Fruit fly (Drosophila melanogaster) whole organism, embryonic: ENCODE data around the gene CG7714.

ENCODE experiments used
- Bteb2 ChIP-seq: fragments of 200-800 bp; sonication (Bioruptor generic); optimal IDR thresholded peaks from 2 replicates; lab custom pipeline; 2016; ENCODE audit warnings: missing biosample characterization, missing genetic modification characterization
- CG10366 ChIP-seq: fragments of 200-800 bp; sonication (Bioruptor generic); IDR thresholded peaks from 2 replicates; pipeline ENCODE4 v1.3.6; 2022; ENCODE audit warnings: missing biosample characterization, missing genetic modification characterization
- CG16779 ChIP-seq: fragments of 200-800 bp; sonication (Bioruptor generic); IDR thresholded peaks from 2 replicates; pipeline ENCODE4 v1.3.6; 2022; ENCODE audit warnings: missing biosample characterization, missing genetic modification characterization
- CG16813 ChIP-seq: fragments of 200-800 bp; sonication (Bioruptor generic); IDR thresholded peaks from 3 replicates; pipeline ENCODE4 v1.3.6; 2022; ENCODE audit warnings: missing biosample characterization, missing genetic modification characterization; ENCODE audit not compliant: partially characterized antibody
- CG16863 ChIP-seq: fragments of 200-800 bp; sonication (Bioruptor generic); optimal IDR thresholded peaks from 3 replicates; lab custom pipeline; 2016; ENCODE audit warnings: missing biosample characterization, missing genetic modification characterization
- CG1832 ChIP-seq: fragments of 200-800 bp; sonication (Bioruptor generic); optimal IDR thresholded peaks from 2 replicates; lab custom pipeline; 2017; ENCODE audit warnings: missing biosample characterization, mild to moderate bottlenecking, missing genetic modification characterization, inconsistent platforms
- CG2129 ChIP-seq: fragments of 200-800 bp; sonication (Bioruptor generic); IDR thresholded peaks from 2 replicates; pipeline ENCODE4 v1.3.6; 2022; ENCODE audit warnings: missing biosample characterization, missing genetic modification characterization; ENCODE audit not compliant: partially characterized antibody
- CG2199 ChIP-seq: fragments of 200-800 bp; sonication (Bioruptor generic); IDR thresholded peaks from 3 replicates; pipeline ENCODE4 v1.3.6; 2022; ENCODE audit warnings: missing biosample characterization, missing genetic modification characterization
- CG3163 ChIP-seq: fragments of 200-800 bp; sonication (Bioruptor generic); optimal IDR thresholded peaks from 3 replicates; lab custom pipeline; 2016; ENCODE audit warnings: missing biosample characterization, missing genetic modification characterization
- CG32767 ChIP-seq: fragments of 200-800 bp; sonication (Bioruptor generic); IDR thresholded peaks from 2 replicates; pipeline ENCODE4 v1.3.6; 2022; ENCODE audit warnings: missing biosample characterization, missing genetic modification characterization
- CG32772 ChIP-seq: fragments of 200-800 bp; sonication (Bioruptor generic); IDR thresholded peaks from 2 replicates; pipeline ENCODE4 v1.3.6; 2022; ENCODE audit warnings: missing biosample characterization, missing genetic modification characterization
- CG3847 ChIP-seq: fragments of 200-800 bp; sonication (Bioruptor generic); IDR thresholded peaks from 2 replicates; pipeline ENCODE4 v1.3.6; 2022; ENCODE audit warnings: missing biosample characterization, missing genetic modification characterization
- CHES-1-like ChIP-seq: fragments of 200-800 bp; sonication (Bioruptor generic); optimal IDR thresholded peaks from 2 replicates; lab custom pipeline; 2016; ENCODE audit warnings: missing biosample characterization, missing genetic modification characterization
- D19B ChIP-seq: fragments of 200-800 bp; sonication (Bioruptor generic); optimal IDR thresholded peaks from 2 replicates; lab custom pipeline; 2017; ENCODE audit warnings: missing biosample characterization, mild to moderate bottlenecking, missing genetic modification characterization
- Deaf1 ChIP-seq: fragments of 200-800 bp; optimal IDR thresholded peaks from 3 replicates; lab custom pipeline; 2019; ENCODE audit warnings: missing biosample characterization, mild to moderate bottlenecking, missing genetic modification characterization, moderate library complexity
- E2f2 ChIP-seq: fragments of 200-800 bp; sonication (Bioruptor generic); IDR thresholded peaks from 2 replicates; pipeline ENCODE4 v1.3.6; 2022; ENCODE audit warnings: missing biosample characterization, missing genetic modification characterization
- ERR ChIP-seq: fragments of 200-800 bp; sonication (Bioruptor generic); optimal IDR thresholded peaks from 2 replicates; lab custom pipeline; 2016; ENCODE audit warnings: missing biosample characterization, missing genetic modification characterization
- Ets65A ChIP-seq: fragments of 200-800 bp; sonication (Bioruptor generic); peaks from one replicate; lab custom pipeline; 2016; ENCODE audit warnings: missing biosample characterization, missing genetic modification characterization
- Gug ChIP-seq: fragments of 200-800 bp; sonication (Bioruptor generic); IDR thresholded peaks from 4 replicates; pipeline ENCODE4 v1.3.6; 2022; ENCODE audit warnings: missing biosample characterization, missing genetic modification characterization
- HLH3B ChIP-seq: fragments of 200-800 bp; sonication (Bioruptor generic); IDR thresholded peaks from 2 replicates; pipeline ENCODE4 v1.3.6; 2022; ENCODE audit warnings: missing biosample characterization, missing genetic modification characterization
- HLH4C ChIP-seq: fragments of 200-800 bp; sonication (Bioruptor generic); IDR thresholded peaks from 3 replicates; pipeline ENCODE4 v1.3.6; 2022; ENCODE audit warnings: missing biosample characterization, missing genetic modification characterization; ENCODE audit not compliant: partially characterized antibody
- Hey ChIP-seq: fragments of 200-800 bp; sonication (Bioruptor generic); optimal IDR thresholded peaks from 3 replicates; lab custom pipeline; 2018; ENCODE audit warnings: missing biosample characterization, mild to moderate bottlenecking, missing genetic modification characterization
- Hr39 ChIP-seq: fragments of >200 bp; optimal IDR thresholded peaks from 2 replicates; lab custom pipeline; 2017
- Lhr ChIP-seq: fragments of 200-800 bp; sonication (Bioruptor generic); optimal IDR thresholded peaks from 3 replicates; lab custom pipeline; 2017; ENCODE audit warnings: mild to moderate bottlenecking, missing biosample characterization, missing genetic modification reagents, missing genetic modification characterization
- Ssrp ChIP-seq: fragments of 200-800 bp; sonication (Bioruptor generic); optimal IDR thresholded peaks from 2 replicates; lab custom pipeline; 2018; ENCODE audit warnings: missing biosample characterization, mild to moderate bottlenecking, missing genetic modification characterization, moderate library complexity
- TFAM ChIP-seq: fragments of 200-800 bp; sonication (Bioruptor generic); optimal IDR thresholded peaks from 2 replicates; lab custom pipeline; 2017; ENCODE audit warnings: missing biosample characterization, missing genetic modification characterization, inconsistent platforms
- Usf ChIP-seq: fragments of 200-800 bp; sonication (Bioruptor generic); optimal IDR thresholded peaks from 2 replicates; lab custom pipeline; 2017; ENCODE audit warnings: missing genotype, missing biosample characterization, missing genetic modification characterization
- Vsx1 ChIP-seq: fragments of 200-800 bp; sonication (Bioruptor generic); optimal IDR thresholded peaks from 2 replicates; lab custom pipeline; 2017; ENCODE audit warnings: missing biosample characterization, mild to moderate bottlenecking, missing genetic modification characterization, missing genetic modification reagents
- Xrp1 ChIP-seq: fragments of 200-800 bp; sonication (Bioruptor generic); IDR thresholded peaks from 2 replicates; pipeline ENCODE4 v1.3.6; 2022; ENCODE audit warnings: missing biosample characterization, missing genetic modification characterization
- ase ChIP-seq: fragments of 200-800 bp; sonication (Bioruptor generic); IDR thresholded peaks from 3 replicates; pipeline ENCODE4 v1.3.6; 2022; ENCODE audit warnings: missing biosample characterization, missing genetic modification characterization
- ash1 ChIP-seq: fragments of 200-800 bp; sonication (Bioruptor generic); optimal IDR thresholded peaks from 2 replicates; lab custom pipeline; 2018; ENCODE audit warnings: missing biosample characterization, mild to moderate bottlenecking, missing genetic modification characterization
- ewg ChIP-seq: fragments of 200-800 bp; sonication (Bioruptor generic); optimal IDR thresholded peaks from 3 replicates; lab custom pipeline; 2017; ENCODE audit warnings: mild to moderate bottlenecking, missing biosample characterization, missing genetic modification reagents, missing genetic modification characterization
- insv ChIP-seq, 2 experiments: fragments of 200-800 bp; sonication (Bioruptor generic); optimal IDR thresholded peaks; 3 replicates each; lab custom pipeline; 2016 to 2018; ENCODE audit warnings: missing biosample characterization in 2 of 2, missing genetic modification characterization in 2 of 2
- jigr1 ChIP-seq: fragments of 200-800 bp; sonication (Bioruptor generic); IDR thresholded peaks from 3 replicates; pipeline ENCODE4 v1.3.6; 2022; ENCODE audit warnings: missing biosample characterization, missing genetic modification characterization
- kay ChIP-seq: fragments of 200-800 bp; sonication (Bioruptor generic); optimal IDR thresholded peaks from 2 replicates; lab custom pipeline; 2016; ENCODE audit warnings: missing biosample characterization, missing genetic modification characterization
- odd ChIP-seq: fragments of 200-800 bp; sonication (Bioruptor generic); optimal IDR thresholded peaks from 2 replicates; lab custom pipeline; 2017; ENCODE audit warnings: missing biosample characterization, mild to moderate bottlenecking, missing genetic modification characterization
- otp ChIP-seq: fragments of 200-800 bp; sonication (Bioruptor generic); IDR thresholded peaks from 3 replicates; pipeline ENCODE4, ENCODE4 v1.3.6; 2022; ENCODE audit warnings: missing biosample characterization, missing genetic modification characterization
- pb ChIP-seq: fragments of 200-800 bp; sonication (Bioruptor generic); optimal IDR thresholded peaks from 3 replicates; lab custom pipeline; 2016; ENCODE audit warnings: missing biosample characterization, missing genetic modification characterization
- pho ChIP-seq: fragments of 200-800 bp; sonication (Bioruptor generic); optimal IDR thresholded peaks from 2 replicates; lab custom pipeline; 2016; ENCODE audit warnings: missing biosample characterization, missing genetic modification characterization
- seq ChIP-seq: fragments of 200-800 bp; sonication (Bioruptor generic); IDR thresholded peaks from 2 replicates; pipeline ENCODE4 v1.3.6; 2022; ENCODE audit warnings: missing biosample characterization, missing genetic modification characterization
- sob ChIP-seq: fragments of 200-800 bp; sonication (Bioruptor generic); IDR thresholded peaks from 2 replicates; pipeline ENCODE4 v1.3.6; 2022; ENCODE audit warnings: missing biosample characterization, missing genetic modification characterization
- stwl ChIP-seq: fragments of 200-800 bp; sonication (Bioruptor generic); optimal IDR thresholded peaks from 3 replicates; lab custom pipeline; 2018; ENCODE audit warnings: missing biosample characterization, mild to moderate bottlenecking, missing genetic modification characterization, moderate library complexity
- tin ChIP-seq: fragments of 200-800 bp; sonication (Bioruptor generic); optimal IDR thresholded peaks from 3 replicates; lab custom pipeline; 2016; ENCODE audit warnings: missing biosample characterization, missing genetic modification characterization
- trh ChIP-seq: fragments of 200-800 bp; sonication (Bioruptor generic); optimal IDR thresholded peaks from 2 replicates; lab custom pipeline; 2016; ENCODE audit warnings: missing biosample characterization, missing genetic modification characterization
- wor ChIP-seq: fragments of 200-800 bp; sonication (Bioruptor generic); IDR thresholded peaks from 2 replicates; pipeline ENCODE4 v1.3.6; 2022; ENCODE audit warnings: missing biosample characterization, missing genetic modification characterization
- zen2 ChIP-seq: fragments of 200-800 bp; sonication (Bioruptor generic); IDR thresholded peaks from 3 replicates; pipeline ENCODE4 v1.3.6; 2022; ENCODE audit warnings: missing biosample characterization, missing genetic modification characterization; ENCODE audit not compliant: partially characterized antibody
- zfh2 ChIP-seq: fragments of 200-800 bp; sonication (Bioruptor generic); optimal IDR thresholded peaks from 2 replicates; lab custom pipeline; 2016; ENCODE audit warnings: missing biosample characterization, missing genetic modification characterization

The CG7714 gene

dm6 chr3R:18749786-18750185 is 23.6 kb upstream of the CG7714 start:
- TF ChIP-seq TFAM (GFP tag; lab: Kevin White, UChicago) = no peak
- 0 out of 2 replicates have a peak, but pooled peaks have one; percentile 5 for TF ChIP-seq CG16779 (GFP tag; lab: Robert Waterston, UW)

dm6 chr3R:18748087-18748486 is 21.9 kb upstream of the CG7714 start:
- TF ChIP-seq Ets65A (peak; percentile 91), CG10366 (GFP tag; lab: Robert Waterston, UW) (peak; percentile 8; the same call in 1 of the 2 replicates), jigr1 (GFP tag; lab: Robert Waterston, UW) (no peak)

dm6 chr3R:18745961-18746468 is 19.8 kb upstream of the CG7714 start, which contains the start of the genes PGS1 and gwl:
Gene PGS1 (minus strand): TSS chr3R:18746041.
Gene gwl (plus strand): TSS chr3R:18746370.
- TF ChIP-seq ase = peak; percentile 82
- TF ChIP-seq pb = no peak
- TF ChIP-seq Lhr (GFP tag; lab: Kevin White, UChicago) = peak; percentile 24
- TF ChIP-seq trh (GFP tag; lab: Kevin White, UChicago) = peak; percentile 62
- peak; percentile 56 for TF ChIP-seq kay (GFP tag; lab: Kevin White, UChicago)
- TF ChIP-seq CG2129 (GFP tag; lab: Robert Waterston, UW) = 0 out of 2 replicates have a peak, but pooled peaks have one; percentile 11
- peak; percentile 84 for TF ChIP-seq sob
- no peak for TF ChIP-seq D19B (GFP tag; lab: Kevin White, UChicago)
- TF ChIP-seq zen2 = no peak
- TF ChIP-seq Xrp1 = peak; percentile 82
- peak; percentile 26 for TF ChIP-seq CHES-1-like (GFP tag; lab: Kevin White, UChicago)
- peak; percentile 66 for TF ChIP-seq wor (GFP tag; lab: Robert Waterston, UW)
- TF ChIP-seq stwl (tag; lab: Kevin White, UChicago) = peak; percentile 68
- peak; percentile 57 for TF ChIP-seq CG32767
- peak; percentile 68 for TF ChIP-seq pho (GFP tag; lab: Kevin White, UChicago)
- TF ChIP-seq CG3163 (GFP tag; lab: Kevin White, UChicago) = no peak
- TF ChIP-seq CG1832 (GFP tag; lab: Kevin White, UChicago) = no peak
- TF ChIP-seq HLH4C (GFP tag; lab: Robert Waterston, UW) = peak; percentile 37; the same call in 1 of the 3 replicates
- TF ChIP-seq Gug (GFP tag; lab: Robert Waterston, UW) = peak; percentile 49; the same call in 2 of the 4 replicates
- peak; percentile 74 for TF ChIP-seq tin
- TF ChIP-seq Hey (tag; lab: Kevin White, UChicago) = no peak
- peak; percentile 64 for TF ChIP-seq Bteb2 (GFP tag; lab: Kevin White, UChicago)
- no peak for TF ChIP-seq Vsx1 (GFP tag; lab: Kevin White, UChicago)
- TF ChIP-seq seq (GFP tag; lab: Robert Waterston, UW) = no peak; the same call in 1 of the 2 replicates
- peak; percentile 88 for TF ChIP-seq CG3847 (GFP tag; lab: Robert Waterston, UW)
- no peak for TF ChIP-seq insv (GFP tag; optimal IDR thresholded peaks at IDR 0.05; lab: Kevin White, UChicago)
- peak; percentile 85 for TF ChIP-seq CG32772 (GFP tag; lab: Robert Waterston, UW)
- TF ChIP-seq ewg (GFP tag; lab: Kevin White, UChicago) = peak; percentile 35
- TF ChIP-seq odd (GFP tag; lab: Kevin White, UChicago) = no peak
- peak; percentile 77 for TF ChIP-seq E2f2
- TF ChIP-seq Ssrp = peak; percentile 79
- TF ChIP-seq CG16813 (GFP tag; lab: Robert Waterston, UW) = peak; percentile 72
- peak; percentile 67 for TF ChIP-seq zfh2 (GFP tag; lab: Kevin White, UChicago)
- TF ChIP-seq ERR (GFP tag; lab: Kevin White, UChicago) = no peak
- TF ChIP-seq Usf (GFP tag; lab: Kevin White, UChicago) = peak; percentile 42
- TF ChIP-seq Hr39 (lab: Kevin White, UChicago) = no peak
- no peak for TF ChIP-seq ash1 (GFP tag; lab: Kevin White, UChicago)
- peak; percentile 16 for TF ChIP-seq CG16863 (GFP tag; lab: Kevin White, UChicago)
- no peak for TF ChIP-seq CG2199 (GFP tag; lab: Robert Waterston, UW)
- peak; percentile 76 for TF ChIP-seq HLH3B (GFP tag; lab: Robert Waterston, UW)
- peak; percentile 33; the same call in 1 of the 3 replicates for TF ChIP-seq otp (GFP tag; lab: Robert Waterston, UW)
- TF ChIP-seq jigr1 (GFP tag; lab: Robert Waterston, UW) = peak; percentile 66; the same call in 1 of the 3 replicates
- TF ChIP-seq Deaf1 = no peak
